Worm (Caenorhabditis elegans): ENCODE results near the gene T07H3.7.
"Not testable (repeated sequence)": the region's sequence is repeated elsewhere in the genome, so short reads cannot be mapped to it uniquely, and the experiment has no call there.

Gene T07H3.7

ce11 chrII:1589845-1590244 is at the start of gene T07H3.7:
Gene T07H3.7 (minus strand): TSS chrII:1589945.
- no peak for TF ChIP-seq sea-2 (GFP tag; optimal IDR thresholded peaks at IDR 0.05)
- TF ChIP-seq elt-3 (tag; optimal IDR thresholded peaks at IDR 0.05), result no peak
- no peak for TF ChIP-seq R02D3.7 (tag; optimal IDR thresholded peaks at IDR 0.05)
- TF ChIP-seq ZK546.5 (tag; optimal IDR thresholded peaks at IDR 0.05), result no peak
- TF ChIP-seq mml-1 (tag; optimal IDR thresholded peaks at IDR 0.05), result no peak
- no peak for TF ChIP-seq daf-12 (tag; optimal IDR thresholded peaks at IDR 0.05)
- no peak for TF ChIP-seq ztf-4 (tag; optimal IDR thresholded peaks at IDR 0.05)
- TF ChIP-seq lin-15B (tag; optimal IDR thresholded peaks at IDR 0.05), result no peak
- no peak for TF ChIP-seq pqm-1 (tag; optimal IDR thresholded peaks at IDR 0.05)
- TF ChIP-seq snpc-4 (tag; optimal IDR thresholded peaks at IDR 0.05), result no peak
- no peak for TF ChIP-seq nhr-28 (tag; optimal IDR thresholded peaks at IDR 0.05)
- no peak for TF ChIP-seq nhr-12 (tag; optimal IDR thresholded peaks at IDR 0.05)
- no peak for TF ChIP-seq nfya-1 (tag; optimal IDR thresholded peaks at IDR 0.05; ENCODE audit: insufficient read depth)

ce11 chrII:1636392-1636791 is 46.6 kb upstream of the T07H3.7 start, which contains the start of gene srg-20:
Gene srg-20 (plus strand): TSS chrII:1636692.
- TF ChIP-seq nhr-23, nhr-12, nhr-67 (tag; optimal IDR thresholded peaks at IDR 0.05): not testable (repeated sequence)

ce11 chrII:1635969-1636368 is 46.2 kb upstream of the T07H3.7 start:
- TF ChIP-seq pqm-1 (tag; optimal IDR thresholded peaks at IDR 0.05) (peak; percentile 47), ceh-16 (tag; optimal IDR thresholded peaks at IDR 0.05) (no peak), elt-2 (tag; optimal IDR thresholded peaks at IDR 0.05) (peak; percentile 70), mdl-1 (tag; optimal IDR thresholded peaks at IDR 0.05) (no peak), fkh-10 (GFP tag; optimal IDR thresholded peaks at IDR 0.05) (no peak), eor-1 (tag; optimal IDR thresholded peaks at IDR 0.05) (no peak), ztf-4 (tag; optimal IDR thresholded peaks at IDR 0.05) (no peak), elt-3 (tag; optimal IDR thresholded peaks at IDR 0.05) (no peak), nfya-1 (tag; optimal IDR thresholded peaks at IDR 0.05; ENCODE audit: insufficient read depth) (no peak), zag-1 (tag; optimal IDR thresholded peaks at IDR 0.05) (no peak), egl-5 (tag; optimal IDR thresholded peaks at IDR 0.05) (no peak), nhr-76 (tag; optimal IDR thresholded peaks at IDR 0.05) (no peak)

ce11 chrII:1633490-1633889 is 43.7 kb upstream of the T07H3.7 start, which contains the start of gene C08E3.1:
Gene C08E3.1 (plus strand): TSS chrII:1633790.
- TF ChIP-seq fkh-2, nhr-25, zag-1 (tag; optimal IDR thresholded peaks at IDR 0.05): not testable (repeated sequence)

- not testable (repeated sequence) for TF ChIP-seq nhr-237, nhr-76, egl-27 (tag; optimal IDR thresholded peaks at IDR 0.05)
These were observed 42.5 kb upstream of the T07H3.7 start, which contains the start of gene C08E3.13 for ce11 chrII:1632216-1632615. Gene C08E3.13 (minus strand): TSS chrII:1632316.

- not testable (repeated sequence) for TF ChIP-seq fkh-10 (GFP tag; optimal IDR thresholded peaks at IDR 0.05); tbx-2 (tag; optimal IDR thresholded peaks at IDR 0.05); ceh-82 (tag; optimal IDR thresholded peaks at IDR 0.05)
These were observed 38.0 kb upstream of the T07H3.7 start, which contains the start of gene C08E3.15 for ce11 chrII:1627783-1628182. Gene C08E3.15 (minus strand): TSS chrII:1627883.

ce11 chrII:1625666-1626065 is 35.9 kb upstream of the T07H3.7 start, which contains the start of gene C08E3.14:
Gene C08E3.14 (plus strand): TSS chrII:1625966.
- TF ChIP-seq ztf-11 (tag; optimal IDR thresholded peaks at IDR 0.05) (no peak), ama-1 (optimal IDR thresholded peaks at IDR 0.05) (no peak), eor-1 (tag; optimal IDR thresholded peaks at IDR 0.05) (no peak), nhr-23 (tag; optimal IDR thresholded peaks at IDR 0.05) (no peak), skn-1 (tag; optimal IDR thresholded peaks at IDR 0.05) (no peak), fkh-2 (tag; optimal IDR thresholded peaks at IDR 0.05) (no peak), fkh-10 (GFP tag; optimal IDR thresholded peaks at IDR 0.05) (no peak), egl-5 (tag; optimal IDR thresholded peaks at IDR 0.05) (no peak), unc-39 (tag; optimal IDR thresholded peaks at IDR 0.05) (no peak), fos-1 (tag; optimal IDR thresholded peaks at IDR 0.05) (no peak), nhr-28 (tag; optimal IDR thresholded peaks at IDR 0.05) (no peak), mml-1 (tag; optimal IDR thresholded peaks at IDR 0.05) (no peak), ZK546.5 (tag; optimal IDR thresholded peaks at IDR 0.05) (no peak), aly-2 (tag; optimal IDR thresholded peaks at IDR 0.05) (no peak), ceh-16 (tag; optimal IDR thresholded peaks at IDR 0.05) (no peak)

All from whole organism, L3 larva.